Fruit fly (Drosophila melanogaster) Kc167 (cell line): ENCODE results near the gene Trm7-32.
"Not testable (repeated sequence)": the region's sequence is repeated elsewhere in the genome, so short reads cannot be mapped to it uniquely, and the experiment has no call there.

Source experiments
- Myc ChIP-seq: fragments of >200 bp; optimal IDR thresholded peaks from 2 replicates; lab custom pipeline; 2017; ENCODE audit warnings: missing external identifiers
- Sin3A ChIP-seq: fragments of >200 bp; optimal IDR thresholded peaks from 2 replicates; lab custom pipeline; 2018; ENCODE audit warnings: missing external identifiers
- h ChIP-seq: fragments of >200 bp; optimal IDR thresholded peaks from 3 replicates; lab custom pipeline; 2018; ENCODE audit warnings: missing external identifiers
- insv ChIP-seq: fragments of >200 bp; optimal IDR thresholded peaks from 3 replicates; lab custom pipeline; 2018; ENCODE audit warnings: missing external identifiers
- psq ChIP-seq: fragments of >200 bp; optimal IDR thresholded peaks from 2 replicates; lab custom pipeline; 2017; ENCODE audit warnings: missing external identifiers
- ttk ChIP-seq: sonication (Bioruptor generic); optimal IDR thresholded peaks from 2 replicates; lab custom pipeline; 2017; ENCODE audit warnings: missing external identifiers

The Trm7-32 gene

dm6 chr3R:17039993-17040807 is at the start of gene Trm7-32, which contains the start of gene CG18213:
Gene Trm7-32, plus strand, starts transcription at chr3R:17040682.
Gene CG18213, minus strand, starts transcription at chr3R:17040203.
- TF ChIP-seq Myc (lab: Kevin White, UChicago) (no peak), psq (lab: Kevin White, UChicago) (no peak), h (lab: Kevin White, UChicago) (no peak), ttk (lab: Kevin White, UChicago) (no peak), Sin3A (lab: Kevin White, UChicago) (no peak), insv (lab: Kevin White, UChicago) (no peak)

dm6 chr3R:16991781-16992180 is 48.7 kb upstream of the Trm7-32 start, which contains the start of gene EMC2B:
Gene EMC2B, minus strand, starts transcription at chr3R:16991878.
- TF ChIP-seq psq (lab: Kevin White, UChicago) (no peak), Myc (lab: Kevin White, UChicago) (no peak), h (lab: Kevin White, UChicago) (no peak), insv (lab: Kevin White, UChicago) (no peak), ttk (lab: Kevin White, UChicago) (no peak), Sin3A (lab: Kevin White, UChicago) (no peak)

- not testable (repeated sequence) for TF ChIP-seq Myc, Sin3A, ttk (lab: Kevin White, UChicago)
Measured at dm6 chr3R:16992716-16993115, 47.8 kb upstream of the Trm7-32 start, which contains the start of gene CG31274. Gene CG31274, plus strand, starts transcription at chr3R:16993016.

- TF ChIP-seq psq (lab: Kevin White, UChicago) (no peak), ttk (lab: Kevin White, UChicago) (no peak), insv (lab: Kevin White, UChicago) (no peak), Myc (lab: Kevin White, UChicago) (no peak), Sin3A (lab: Kevin White, UChicago) (no peak), h (lab: Kevin White, UChicago) (no peak)
Measured at dm6 chr3R:16996059-16996959, 44.2 kb upstream of the Trm7-32 start, which contains the start of the genes EMC2A and CG3534. Gene EMC2A, minus strand, starts transcription at chr3R:16996071. Gene CG3534, plus strand, starts transcription at chr3R:16996446.

- TF ChIP-seq h (lab: Kevin White, UChicago) (no peak), insv (lab: Kevin White, UChicago) (no peak), psq (lab: Kevin White, UChicago) (no peak), Sin3A (lab: Kevin White, UChicago) (no peak), Myc (lab: Kevin White, UChicago) (no peak), ttk (lab: Kevin White, UChicago) (no peak)
Measured at dm6 chr3R:17002218-17003110, 38.0 kb upstream of the Trm7-32 start, which contains the start of the genes Sf3a1 and Irc. Gene Sf3a1, minus strand, starts transcription at chr3R:17002355. Gene Irc, plus strand, starts transcription at chr3R:17002875.

- TF ChIP-seq insv (lab: Kevin White, UChicago) (no peak), h (lab: Kevin White, UChicago) (no peak), Myc (lab: Kevin White, UChicago) (no peak), ttk (lab: Kevin White, UChicago) (no peak), psq (lab: Kevin White, UChicago) (no peak), Sin3A (lab: Kevin White, UChicago) (no peak)
Measured at dm6 chr3R:17003468-17003867, 37.0 kb upstream of the Trm7-32 start.

- TF ChIP-seq h (lab: Kevin White, UChicago), result no peak
- TF ChIP-seq insv (lab: Kevin White, UChicago), result no peak
- TF ChIP-seq ttk (lab: Kevin White, UChicago), result no peak
- no peak for TF ChIP-seq Sin3A (lab: Kevin White, UChicago)
- no peak for TF ChIP-seq psq (lab: Kevin White, UChicago)
- TF ChIP-seq Myc (lab: Kevin White, UChicago), result no peak
Measured at dm6 chr3R:17007336-17007735, 33.1 kb upstream of the Trm7-32 start.

dm6 chr3R:17008018-17008674 is 32.3 kb upstream of the Trm7-32 start, which contains the start of gene CG8907:
Gene CG8907, plus strand, starts transcription at chr3R:17008269.
- TF ChIP-seq Myc (lab: Kevin White, UChicago) (no peak), ttk (lab: Kevin White, UChicago) (no peak), Sin3A (lab: Kevin White, UChicago) (no peak), insv (lab: Kevin White, UChicago) (no peak), psq (lab: Kevin White, UChicago) (no peak), h (lab: Kevin White, UChicago) (no peak)

- no peak for TF ChIP-seq h (lab: Kevin White, UChicago)
- TF ChIP-seq Myc (lab: Kevin White, UChicago), result no peak
- no peak for TF ChIP-seq psq (lab: Kevin White, UChicago)
- no peak for TF ChIP-seq ttk (lab: Kevin White, UChicago)
- no peak for TF ChIP-seq insv (lab: Kevin White, UChicago)
- no peak for TF ChIP-seq Sin3A (lab: Kevin White, UChicago)
Measured at dm6 chr3R:17008675-17009022, 31.8 kb upstream of the Trm7-32 start.
